Worm (Caenorhabditis elegans): ENCODE measurements around the gene srh-60.

Gene srh-60

DNA sequence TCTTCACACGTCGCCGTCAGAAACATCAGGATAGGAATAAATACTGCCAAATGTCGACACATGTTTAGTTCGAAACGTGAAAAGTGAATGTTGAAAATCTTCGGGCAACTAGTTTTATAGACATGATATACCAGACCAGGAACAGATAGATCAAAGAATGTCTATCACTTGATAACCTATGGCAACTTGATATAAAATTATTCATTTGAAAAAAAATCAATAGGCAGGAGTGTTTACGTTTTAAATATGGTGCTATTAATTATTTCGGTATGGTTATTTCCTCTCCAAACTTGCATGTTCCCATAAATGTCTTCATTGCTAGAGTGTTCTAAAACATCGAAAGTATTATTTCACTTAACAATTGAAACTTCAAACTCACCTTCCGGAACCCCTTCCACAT, 21.9 kb upstream of the srh-60 start, which contains the start of gene W10G11.2:
TSS of gene W10G11.2 (minus strand) at position 101 of the 400 bp plus-strand sequence.
- no peak for TF ChIP-seq mml-1 (tag; optimal IDR thresholded peaks at IDR 0.05)
- TF ChIP-seq unc-62 (GFP tag; optimal IDR thresholded peaks at IDR 0.05) = no peak
- no peak for TF ChIP-seq elt-2 (tag; optimal IDR thresholded peaks at IDR 0.05)
- TF ChIP-seq ceh-9 (tag; optimal IDR thresholded peaks at IDR 0.05) = no peak
- no peak for TF ChIP-seq eor-1 (tag; optimal IDR thresholded peaks at IDR 0.05)
- no peak for TF ChIP-seq hmg-11 (tag; optimal IDR thresholded peaks at IDR 0.05)
- TF ChIP-seq ztf-11 (tag; optimal IDR thresholded peaks at IDR 0.05) = no peak
- TF ChIP-seq aly-2 (tag; optimal IDR thresholded peaks at IDR 0.05) = no peak
- TF ChIP-seq ceh-82 (tag; optimal IDR thresholded peaks at IDR 0.05) = no peak
- no peak for TF ChIP-seq ZK546.5 (tag; optimal IDR thresholded peaks at IDR 0.05)
- no peak for TF ChIP-seq jun-1 (tag; optimal IDR thresholded peaks at IDR 0.05)
- TF ChIP-seq nhr-25 (tag; optimal IDR thresholded peaks at IDR 0.05) = no peak
- TF ChIP-seq daf-12 (tag; optimal IDR thresholded peaks at IDR 0.05) = no peak
- no peak for TF ChIP-seq skn-1 (tag; optimal IDR thresholded peaks at IDR 0.05)
- no peak for TF ChIP-seq ceh-28 (tag; optimal IDR thresholded peaks at IDR 0.05)

DNA sequence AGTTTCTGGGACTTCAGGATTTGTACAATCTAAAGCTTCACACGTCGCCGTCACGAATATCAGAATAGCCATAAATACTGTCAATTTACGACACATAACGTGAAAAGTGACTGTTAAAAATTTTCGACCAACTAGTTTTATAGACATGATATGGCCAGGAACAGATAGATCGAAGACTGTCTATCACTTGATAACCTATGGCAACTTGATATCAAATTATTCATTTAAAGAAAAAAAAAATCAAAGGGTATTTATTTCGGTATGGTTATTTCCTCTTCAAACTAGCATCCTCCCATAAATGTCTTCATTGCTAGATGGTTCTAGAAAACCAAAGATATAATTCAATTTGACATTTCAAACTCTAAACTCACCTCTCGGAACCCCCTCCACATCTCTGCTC, 21.1 kb upstream of the srh-60 start, which contains the start of gene W10G11.3:
TSS of gene W10G11.3 (minus strand) at position 101 of the 400 bp plus-strand sequence.
- TF ChIP-seq fkh-10 (GFP tag; optimal IDR thresholded peaks at IDR 0.05) (no peak), skn-1 (tag; optimal IDR thresholded peaks at IDR 0.05) (no peak), egl-27 (tag; optimal IDR thresholded peaks at IDR 0.05) (no peak), elt-3 (tag; optimal IDR thresholded peaks at IDR 0.05) (no peak), ztf-11 (tag; optimal IDR thresholded peaks at IDR 0.05) (no peak), nhr-76 (tag; optimal IDR thresholded peaks at IDR 0.05) (no peak), elt-2 (tag; optimal IDR thresholded peaks at IDR 0.05) (no peak), snpc-4 (tag; optimal IDR thresholded peaks at IDR 0.05) (no peak), fos-1 (tag; optimal IDR thresholded peaks at IDR 0.05) (no peak), ceh-82 (tag; optimal IDR thresholded peaks at IDR 0.05) (no peak), R02D3.7 (tag; optimal IDR thresholded peaks at IDR 0.05) (no peak), nhr-77 (tag; optimal IDR thresholded peaks at IDR 0.05) (no peak), ceh-16 (tag; optimal IDR thresholded peaks at IDR 0.05) (no peak), nhr-28 (tag; optimal IDR thresholded peaks at IDR 0.05) (no peak), nhr-237 (tag; optimal IDR thresholded peaks at IDR 0.05) (no peak), nfya-1 (tag; optimal IDR thresholded peaks at IDR 0.05; ENCODE audit: insufficient read depth) (no peak), unc-39 (tag; optimal IDR thresholded peaks at IDR 0.05) (no peak), elt-1 (tag; optimal IDR thresholded peaks at IDR 0.05) (no peak), ZK546.5 (tag; optimal IDR thresholded peaks at IDR 0.05) (no peak), jun-1 (tag; optimal IDR thresholded peaks at IDR 0.05) (no peak)

DNA sequence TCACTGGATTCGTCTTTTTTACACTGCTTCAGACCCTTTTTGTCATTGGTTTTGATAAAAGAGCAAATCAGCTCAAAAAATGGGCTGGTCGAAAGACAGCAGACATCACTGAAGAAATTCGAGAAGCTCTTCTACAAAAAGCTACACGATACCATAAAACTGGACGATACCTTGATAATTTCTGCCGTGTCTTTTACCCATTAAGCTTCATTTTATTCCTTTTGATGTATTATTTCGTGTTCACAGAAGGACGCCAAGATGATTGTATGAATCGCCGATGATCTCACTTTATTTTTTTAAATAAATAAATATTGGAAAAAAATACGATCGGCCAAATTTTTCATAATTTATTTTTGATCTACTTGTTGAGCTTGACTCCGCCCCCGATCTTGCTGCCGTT, 16.4 kb upstream of the srh-60 start:
- TF ChIP-seq nhr-76 (tag; optimal IDR thresholded peaks at IDR 0.05) (no peak), nhr-23 (tag; optimal IDR thresholded peaks at IDR 0.05) (no peak), elt-2 (tag; optimal IDR thresholded peaks at IDR 0.05) (no peak), ceh-82 (tag; optimal IDR thresholded peaks at IDR 0.05) (no peak), nhr-25 (tag; optimal IDR thresholded peaks at IDR 0.05) (no peak), pha-4 (tag; optimal IDR thresholded peaks at IDR 0.05) (no peak), ceh-9 (tag; optimal IDR thresholded peaks at IDR 0.05) (no peak), nfya-1 (tag; optimal IDR thresholded peaks at IDR 0.05; ENCODE audit: insufficient read depth) (no peak), fkh-2 (tag; optimal IDR thresholded peaks at IDR 0.05) (no peak), pqm-1 (tag; optimal IDR thresholded peaks at IDR 0.05) (no peak), elt-1 (tag; optimal IDR thresholded peaks at IDR 0.05) (no peak), egl-5 (tag; optimal IDR thresholded peaks at IDR 0.05) (no peak), jun-1 (tag; optimal IDR thresholded peaks at IDR 0.05) (no peak)

DNA sequence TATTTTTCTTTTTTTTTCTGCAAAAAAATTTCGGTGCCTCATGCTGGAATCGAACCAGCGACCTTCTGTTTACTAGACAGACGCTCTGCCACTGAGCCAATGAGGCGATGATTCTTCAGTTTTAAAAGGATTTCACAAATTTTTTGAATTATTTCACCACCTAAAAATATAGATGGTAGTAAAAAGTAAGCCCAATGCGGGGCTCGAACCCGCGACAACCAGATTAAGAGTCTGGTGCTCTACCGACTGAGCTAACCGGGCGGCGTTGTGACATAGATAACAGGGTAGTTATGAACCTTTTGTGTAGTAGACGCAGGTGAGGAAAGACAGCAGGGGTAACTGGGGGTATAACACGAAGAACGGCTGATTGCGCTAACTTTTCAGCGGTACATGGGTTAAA, 15.9 kb upstream of the srh-60 start:
- TF ChIP-seq elt-2 (tag; optimal IDR thresholded peaks at IDR 0.05) (peak; percentile 45), lin-39 (tag; optimal IDR thresholded peaks at IDR 0.05) (peak; percentile 16)

DNA sequence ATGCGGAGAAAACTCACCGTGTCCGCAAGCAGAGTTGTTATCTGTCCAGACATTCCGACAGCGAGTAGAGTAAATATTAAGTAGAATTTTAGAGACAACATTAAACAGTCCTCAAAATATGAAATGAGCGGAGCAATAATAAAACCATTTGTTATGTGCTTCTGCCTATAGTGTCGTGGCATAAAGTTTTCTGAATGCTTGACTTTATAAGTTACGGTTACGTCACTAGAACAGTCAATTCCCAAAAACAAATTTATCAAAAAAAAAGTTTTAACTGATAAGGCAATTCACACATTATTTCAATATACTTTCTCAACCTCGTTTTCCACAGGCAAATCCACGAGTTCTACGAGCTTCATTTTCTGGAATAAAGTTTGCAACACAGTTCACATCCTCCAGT, 14.4 kb upstream of the srh-60 start, which contains the start of gene clec-127:
TSS of gene clec-127 (minus strand) at position 101 of the 400 bp plus-strand sequence.
- TF ChIP-seq nhr-12 (tag; optimal IDR thresholded peaks at IDR 0.05) = no peak
- TF ChIP-seq ztf-4 (tag; optimal IDR thresholded peaks at IDR 0.05) = no peak
- no peak for TF ChIP-seq zag-1 (tag; optimal IDR thresholded peaks at IDR 0.05)
- TF ChIP-seq mml-1 (tag; optimal IDR thresholded peaks at IDR 0.05) = no peak
- TF ChIP-seq nhr-67 (tag; optimal IDR thresholded peaks at IDR 0.05) = no peak
- no peak for TF ChIP-seq ceh-16 (tag; optimal IDR thresholded peaks at IDR 0.05)
- TF ChIP-seq hmg-11 (tag; optimal IDR thresholded peaks at IDR 0.05) = no peak
- no peak for TF ChIP-seq R02D3.7 (tag; optimal IDR thresholded peaks at IDR 0.05)
- TF ChIP-seq lsy-12 (tag; optimal IDR thresholded peaks at IDR 0.05) = no peak
- no peak for TF ChIP-seq nhr-237 (tag; optimal IDR thresholded peaks at IDR 0.05)
- no peak for TF ChIP-seq pha-4 (tag; optimal IDR thresholded peaks at IDR 0.05)
- TF ChIP-seq ztf-11 (tag; optimal IDR thresholded peaks at IDR 0.05) = no peak
- no peak for TF ChIP-seq egl-27 (tag; optimal IDR thresholded peaks at IDR 0.05)
- no peak for TF ChIP-seq ceh-82 (tag; optimal IDR thresholded peaks at IDR 0.05)
- no peak for TF ChIP-seq fkh-10 (GFP tag; optimal IDR thresholded peaks at IDR 0.05)
- TF ChIP-seq unc-39 (tag; optimal IDR thresholded peaks at IDR 0.05) = no peak
